Fruit fly (Drosophila melanogaster) whole organism, embryonic: ENCODE data around the gene CG34134.

Source experiments
- Adf1 ChIP-seq: fragments of 200-800 bp; sonication (Bioruptor generic); IDR thresholded peaks from 2 replicates; pipeline ENCODE4 v1.3.6; 2022; ENCODE audit warnings: missing biosample characterization, missing genetic modification characterization
- BEAF-32 ChIP-seq: fragments of 200-800 bp; sonication (Bioruptor generic); optimal IDR thresholded peaks from 3 replicates; lab custom pipeline; 2017; ENCODE audit warnings: missing biosample characterization, missing genetic modification characterization, mild to moderate bottlenecking, moderate library complexity, missing genetic modification reagents
- Bteb2 ChIP-seq: fragments of 200-800 bp; sonication (Bioruptor generic); optimal IDR thresholded peaks from 2 replicates; lab custom pipeline; 2016; ENCODE audit warnings: missing biosample characterization, missing genetic modification characterization
- CG10366 ChIP-seq: fragments of 200-800 bp; sonication (Bioruptor generic); IDR thresholded peaks from 2 replicates; pipeline ENCODE4 v1.3.6; 2022; ENCODE audit warnings: missing biosample characterization, missing genetic modification characterization
- CG10654 ChIP-seq: fragments of 200-800 bp; sonication (Bioruptor generic); optimal IDR thresholded peaks from 2 replicates; lab custom pipeline; 2016; ENCODE audit warnings: missing biosample characterization, missing genetic modification characterization
- CG11456 ChIP-seq: fragments of 200-800 bp; sonication (Bioruptor generic); IDR thresholded peaks from 3 replicates; pipeline ENCODE4 v1.3.6; 2022; ENCODE audit warnings: missing biosample characterization, missing genetic modification characterization
- CG11696 ChIP-seq: fragments of 200-800 bp; sonication (Bioruptor generic); IDR thresholded peaks from 2 replicates; pipeline ENCODE4 v1.3.6; 2022; ENCODE audit warnings: missing biosample characterization, missing genetic modification characterization
- CG12155 ChIP-seq: fragments of 200-800 bp; sonication (Bioruptor generic); optimal IDR thresholded peaks from 3 replicates; lab custom pipeline; 2016; ENCODE audit warnings: missing biosample characterization, missing genetic modification characterization
- CG1647 ChIP-seq: fragments of 200-800 bp; sonication (Bioruptor generic); optimal IDR thresholded peaks from 3 replicates; lab custom pipeline; 2016; ENCODE audit warnings: missing biosample characterization, missing genetic modification characterization
- CG2202 ChIP-seq: fragments of 200-800 bp; sonication (Bioruptor generic); optimal IDR thresholded peaks from 2 replicates; lab custom pipeline; 2018; ENCODE audit warnings: missing biosample characterization, mild to moderate bottlenecking, missing genetic modification characterization
- CG2889 ChIP-seq: fragments of 200-800 bp; sonication (Bioruptor generic); IDR thresholded peaks from 3 replicates; pipeline ENCODE4 v1.3.6; 2022; ENCODE audit warnings: missing biosample characterization, missing genetic modification characterization
- CG3163 ChIP-seq: fragments of 200-800 bp; sonication (Bioruptor generic); optimal IDR thresholded peaks from 3 replicates; lab custom pipeline; 2016; ENCODE audit warnings: missing biosample characterization, missing genetic modification characterization
- CG32532 ChIP-seq: fragments of 200-800 bp; sonication (Bioruptor generic); IDR thresholded peaks from 2 replicates; pipeline ENCODE4 v1.3.6; 2022; ENCODE audit warnings: missing biosample characterization, missing genetic modification characterization
- CG34422 ChIP-seq: fragments of 200-800 bp; sonication (Bioruptor generic); IDR thresholded peaks from 3 replicates; pipeline ENCODE4 v1.3.6; 2022; ENCODE audit warnings: missing biosample characterization, missing genetic modification characterization
- CG3847 ChIP-seq: fragments of 200-800 bp; sonication (Bioruptor generic); IDR thresholded peaks from 2 replicates; pipeline ENCODE4 v1.3.6; 2022; ENCODE audit warnings: missing biosample characterization, missing genetic modification characterization
- CG4707 ChIP-seq: fragments of 200-800 bp; sonication (Bioruptor generic); optimal IDR thresholded peaks from 2 replicates; lab custom pipeline; 2018; ENCODE audit warnings: missing biosample characterization, mild to moderate bottlenecking, missing genetic modification characterization, moderate library complexity
- CG5953 ChIP-seq: fragments of 200-800 bp; sonication (Bioruptor generic); IDR thresholded peaks from 2 replicates; pipeline ENCODE4 v1.3.6; 2022; ENCODE audit warnings: missing biosample characterization, missing genetic modification characterization
- CG6765 ChIP-seq: fragments of 200-800 bp; sonication (Bioruptor generic); optimal IDR thresholded peaks from 3 replicates; lab custom pipeline; 2017; ENCODE audit warnings: missing biosample characterization, mild to moderate bottlenecking, missing genetic modification characterization
- CG8089 ChIP-seq: fragments of 200-800 bp; sonication (Bioruptor generic); optimal IDR thresholded peaks from 3 replicates; lab custom pipeline; 2016; ENCODE audit warnings: missing biosample characterization, missing genetic modification characterization
- CG8924 ChIP-seq: fragments of 200-800 bp; optimal IDR thresholded peaks from 3 replicates; lab custom pipeline; 2019; ENCODE audit warnings: missing biosample characterization, mild to moderate bottlenecking, missing genetic modification characterization, moderate library complexity
- CG9932 ChIP-seq: fragments of 200-800 bp; sonication (Bioruptor generic); IDR thresholded peaks from 2 replicates; pipeline ENCODE4 v1.3.6; 2022; ENCODE audit warnings: missing biosample characterization, missing genetic modification characterization
- D ChIP-seq, 2 experiments: fragments of 200-800 bp in 1 of 2; fragments of >200 bp in 1 of 2; sonication (Bioruptor generic) in 1 of 2; optimal IDR thresholded peaks; 2 replicates in 1 of 2; 3 replicates in 1 of 2; lab custom pipeline; 2017; ENCODE audit warnings: mild to moderate bottlenecking in 1 of 2, missing biosample characterization in 1 of 2, missing genetic modification characterization in 1 of 2, missing genetic modification reagents in 1 of 2
- Ets65A ChIP-seq: fragments of 200-800 bp; sonication (Bioruptor generic); peaks from one replicate; lab custom pipeline; 2016; ENCODE audit warnings: missing biosample characterization, missing genetic modification characterization
- GATAe ChIP-seq: fragments of 200-800 bp; sonication (Bioruptor generic); conservative IDR thresholded peaks from 2 replicates; pipeline ENCODE4 v1.3.6; 2022; ENCODE audit warnings: missing biosample characterization, missing genetic modification characterization
- Hsf ChIP-seq: fragments of 200-800 bp; sonication (Bioruptor generic); optimal IDR thresholded peaks from 3 replicates; lab custom pipeline; 2016; ENCODE audit warnings: missing biosample characterization, missing genetic modification characterization
- Jarid2 ChIP-seq: fragments of 200-800 bp; sonication (Bioruptor generic); optimal IDR thresholded peaks from 3 replicates; lab custom pipeline; 2017; ENCODE audit warnings: mild to moderate bottlenecking, missing biosample characterization, missing genetic modification reagents, missing genetic modification characterization
- MBD-R2 ChIP-seq: fragments of 200-800 bp; sonication (Bioruptor generic); IDR thresholded peaks from 2 replicates; pipeline ENCODE4 v1.3.6; 2022; ENCODE audit warnings: missing biosample characterization, missing genetic modification characterization
- Med ChIP-seq: fragments of 200-800 bp; sonication (Bioruptor generic); peaks from one replicate; lab custom pipeline; 2016; ENCODE audit warnings: missing biosample characterization, missing genetic modification characterization, mild to moderate bottlenecking, inconsistent platforms, moderate library complexity
- Mrtf ChIP-seq: fragments of 200-800 bp; sonication (Bioruptor generic); IDR thresholded peaks from 3 replicates; pipeline ENCODE4 v1.3.6; 2022; ENCODE audit warnings: missing biosample characterization, missing genetic modification characterization
- NK7.1 ChIP-seq: fragments of 200-800 bp; sonication (Bioruptor generic); optimal IDR thresholded peaks from 3 replicates; lab custom pipeline; 2016; ENCODE audit warnings: missing biosample characterization, missing genetic modification characterization
- Rx ChIP-seq: fragments of 200-800 bp; sonication (Bioruptor generic); IDR thresholded peaks from 2 replicates; pipeline ENCODE4 v1.3.6; 2022; ENCODE audit warnings: missing biosample characterization, missing genetic modification characterization
- Ssrp ChIP-seq: fragments of 200-800 bp; sonication (Bioruptor generic); optimal IDR thresholded peaks from 2 replicates; lab custom pipeline; 2018; ENCODE audit warnings: missing biosample characterization, mild to moderate bottlenecking, missing genetic modification characterization, moderate library complexity
- Xrp1 ChIP-seq: fragments of 200-800 bp; sonication (Bioruptor generic); IDR thresholded peaks from 2 replicates; pipeline ENCODE4 v1.3.6; 2022; ENCODE audit warnings: missing biosample characterization, missing genetic modification characterization
- ara ChIP-seq: fragments of 200-800 bp; sonication (Bioruptor generic); IDR thresholded peaks from 2 replicates; pipeline ENCODE4 v1.3.6; 2022; ENCODE audit warnings: missing biosample characterization, missing genetic modification characterization
- az2 ChIP-seq: fragments of 200-800 bp; sonication (Bioruptor generic); optimal IDR thresholded peaks from 3 replicates; lab custom pipeline; 2016; ENCODE audit warnings: missing biosample characterization, missing genetic modification characterization
- dpn ChIP-seq, 2 experiments: fragments of 200-800 bp; sonication (Bioruptor generic); optimal IDR thresholded peaks; 3 replicates each; lab custom pipeline; 2016; ENCODE audit warnings: missing biosample characterization in 2 of 2, missing genetic modification characterization in 2 of 2
- dysf ChIP-seq: fragments of 200-800 bp; sonication (Bioruptor generic); IDR thresholded peaks from 3 replicates; pipeline ENCODE4 v1.3.6; 2022; ENCODE audit warnings: missing biosample characterization, missing genetic modification characterization
- her ChIP-seq: fragments of 200-800 bp; sonication (Bioruptor generic); optimal IDR thresholded peaks from 2 replicates; lab custom pipeline; 2016; ENCODE audit warnings: missing biosample characterization, missing genetic modification characterization
- jigr1 ChIP-seq: fragments of 200-800 bp; sonication (Bioruptor generic); IDR thresholded peaks from 3 replicates; pipeline ENCODE4 v1.3.6; 2022; ENCODE audit warnings: missing biosample characterization, missing genetic modification characterization
- kah ChIP-seq: fragments of 200-800 bp; sonication (Bioruptor generic); optimal IDR thresholded peaks from 2 replicates; lab custom pipeline; 2018; ENCODE audit warnings: missing biosample characterization, mild to moderate bottlenecking, missing genetic modification characterization
- klu ChIP-seq: fragments of 200-800 bp; sonication (Bioruptor generic); IDR thresholded peaks from 2 replicates; pipeline ENCODE4 v1.3.6; 2022; ENCODE audit warnings: missing biosample characterization, missing genetic modification characterization
- knrl ChIP-seq: fragments of 200-800 bp; sonication (Bioruptor generic); IDR thresholded peaks from 3 replicates; pipeline ENCODE4 v1.3.6; 2022; ENCODE audit warnings: missing biosample characterization, missing genetic modification characterization; ENCODE audit not compliant: partially characterized antibody
- lilli ChIP-seq: fragments of 200-800 bp; sonication (Bioruptor generic); optimal IDR thresholded peaks from 3 replicates; lab custom pipeline; 2016; ENCODE audit warnings: missing biosample characterization, missing genetic modification characterization
- odd ChIP-seq: fragments of 200-800 bp; sonication (Bioruptor generic); optimal IDR thresholded peaks from 2 replicates; lab custom pipeline; 2017; ENCODE audit warnings: missing biosample characterization, mild to moderate bottlenecking, missing genetic modification characterization
- pzg ChIP-seq: fragments of 200-800 bp; sonication (Bioruptor generic); optimal IDR thresholded peaks from 3 replicates; lab custom pipeline; 2018; ENCODE audit warnings: missing biosample characterization, mild to moderate bottlenecking, missing genetic modification characterization, moderate library complexity
- repo ChIP-seq: fragments of 200-800 bp; sonication (Bioruptor generic); optimal IDR thresholded peaks from 2 replicates; lab custom pipeline; 2016; ENCODE audit warnings: missing biosample characterization, missing genetic modification characterization
- ro ChIP-seq: fragments of 200-800 bp; sonication (Bioruptor generic); IDR thresholded peaks from 2 replicates; pipeline ENCODE4 v1.3.6; 2022; ENCODE audit warnings: missing biosample characterization, missing genetic modification characterization
- tgo ChIP-seq: fragments of 200-800 bp; sonication (Bioruptor generic); IDR thresholded peaks from 3 replicates; pipeline ENCODE4 v1.3.6; 2022; ENCODE audit warnings: missing biosample characterization, missing genetic modification characterization
- trh ChIP-seq: fragments of 200-800 bp; sonication (Bioruptor generic); optimal IDR thresholded peaks from 2 replicates; lab custom pipeline; 2016; ENCODE audit warnings: missing biosample characterization, missing genetic modification characterization
- unc-4 ChIP-seq: fragments of 200-800 bp; sonication (Bioruptor generic); IDR thresholded peaks from 2 replicates; pipeline ENCODE4 v1.3.6; 2022; ENCODE audit warnings: missing biosample characterization, missing genetic modification characterization; ENCODE audit not compliant: partially characterized antibody
- usp ChIP-seq: fragments of >200 bp; optimal IDR thresholded peaks from 2 replicates; lab custom pipeline; 2017; ENCODE audit warnings: missing biosample characterization, missing genetic modification characterization

Gene CG34134

dm6 chr2L:8196757-8197530 is 6.4 kb upstream of the CG34134 start, which contains the start of the genes CG8475 and CG8460 (continued):
- TF ChIP-seq CG9932 (GFP tag; lab: Robert Waterston, UW) = no peak
- no peak for TF ChIP-seq ro (GFP tag; lab: Robert Waterston, UW)
- TF ChIP-seq CG11456 (GFP tag; lab: Robert Waterston, UW) = no peak
- no peak for TF ChIP-seq CG3163 (GFP tag; lab: Kevin White, UChicago)
- no peak for TF ChIP-seq repo (GFP tag; lab: Kevin White, UChicago)
- no peak for TF ChIP-seq dysf
- TF ChIP-seq odd (GFP tag; lab: Kevin White, UChicago) = no peak
- TF ChIP-seq knrl (GFP tag; lab: Robert Waterston, UW) = 0 out of 3 replicates have a peak, but pooled peaks have one; percentile 36
- TF ChIP-seq lilli (GFP tag; lab: Kevin White, UChicago) = no peak
- no peak for TF ChIP-seq CG1647
- no peak for TF ChIP-seq Adf1 (GFP tag; lab: Robert Waterston, UW)
- no peak for TF ChIP-seq CG8089 (GFP tag; lab: Kevin White, UChicago)
- no peak for TF ChIP-seq dpn (GFP tag; optimal IDR thresholded peaks at IDR 0.05; lab: Kevin White, UChicago)
- no peak for TF ChIP-seq CG2202 (tag; lab: Kevin White, UChicago)
- no peak for TF ChIP-seq jigr1 (GFP tag; lab: Robert Waterston, UW)
- peak; percentile 78; the same call in 1 of the 3 replicates for TF ChIP-seq CG34422 (GFP tag; lab: Robert Waterston, UW)
- no peak for TF ChIP-seq az2 (GFP tag; lab: Kevin White, UChicago)
- TF ChIP-seq CG6765 = no peak
- TF ChIP-seq BEAF-32 (GFP tag; lab: Kevin White, UChicago) = peak; percentile 45
- no peak for TF ChIP-seq CG4707 (GFP tag; lab: Kevin White, UChicago)
- no peak for TF ChIP-seq CG8924 (tag; lab: Kevin White, UChicago)
- no peak for TF ChIP-seq Hsf (GFP tag; lab: Kevin White, UChicago)
- no peak for TF ChIP-seq Bteb2
- TF ChIP-seq klu (GFP tag; lab: Robert Waterston, UW) = no peak
- TF ChIP-seq D (optimal IDR thresholded peaks at IDR 0.05; lab: Kevin White, UChicago) = no peak
- no peak for TF ChIP-seq D (GFP tag; optimal IDR thresholded peaks at IDR 0.05; lab: Kevin White, UChicago)
- no peak for TF ChIP-seq her
- TF ChIP-seq Xrp1 (GFP tag; lab: Robert Waterston, UW) = no peak
- no peak for TF ChIP-seq CG11696 (GFP tag; lab: Robert Waterston, UW)
- TF ChIP-seq ara = no peak
- no peak for TF ChIP-seq Jarid2
- no peak for TF ChIP-seq GATAe (GFP tag; lab: Robert Waterston, UW)
- no peak for TF ChIP-seq usp
- TF ChIP-seq kah (GFP tag; lab: Kevin White, UChicago) = no peak
- TF ChIP-seq Ssrp (tag; lab: Kevin White, UChicago) = no peak
- TF ChIP-seq CG12155 (GFP tag; lab: Kevin White, UChicago) = no peak
- TF ChIP-seq Med (GFP tag; lab: Kevin White, UChicago) = peak; percentile 70
- TF ChIP-seq pzg (GFP tag; lab: Kevin White, UChicago) = peak; percentile 57
- no peak for TF ChIP-seq CG10654 (GFP tag; lab: Kevin White, UChicago)
- TF ChIP-seq CG10366 (GFP tag; lab: Robert Waterston, UW) = no peak
- TF ChIP-seq CG3847 (GFP tag; lab: Robert Waterston, UW) = 0 out of 2 replicates have a peak, but pooled peaks have one; percentile 22
- TF ChIP-seq Mrtf (GFP tag; lab: Robert Waterston, UW) = no peak
- TF ChIP-seq NK7.1 (GFP tag; lab: Kevin White, UChicago) = no peak
- TF ChIP-seq CG32532 = no peak
- no peak for TF ChIP-seq Rx (GFP tag; lab: Robert Waterston, UW)
- no peak for TF ChIP-seq tgo
- no peak for TF ChIP-seq CG5953 (GFP tag; lab: Robert Waterston, UW)
- no peak for TF ChIP-seq trh (GFP tag; lab: Kevin White, UChicago)
- TF ChIP-seq Ets65A (GFP tag; lab: Kevin White, UChicago) = peak; percentile 12
- peak; percentile 51; the same call in 1 of the 2 replicates for TF ChIP-seq MBD-R2 (GFP tag; lab: Robert Waterston, UW)
- TF ChIP-seq CG2889 (GFP tag; lab: Robert Waterston, UW) = no peak
- TF ChIP-seq unc-4 (GFP tag; lab: Robert Waterston, UW) = peak; percentile 57
